Fruit fly (Drosophila melanogaster) whole organism, adult: ENCODE results near the gene CG16825.

Experiments used
- CG11617 ChIP-seq: fragments of 200-800 bp; sonication (Bioruptor generic); optimal IDR thresholded peaks from 2 replicates; lab custom pipeline; 2017; ENCODE audit warnings: mild to moderate bottlenecking, missing biosample characterization, missing genetic modification reagents, missing genetic modification characterization
- CG12768 ChIP-seq: fragments of 200-800 bp; sonication (Bioruptor generic); optimal IDR thresholded peaks from 2 replicates; lab custom pipeline; 2017; ENCODE audit warnings: missing biosample characterization, missing genetic modification characterization, mild to moderate bottlenecking, moderate library complexity, missing genetic modification reagents
- CG14711 ChIP-seq: fragments of 200-800 bp; sonication (Bioruptor generic); optimal IDR thresholded peaks from 2 replicates; lab custom pipeline; 2018; ENCODE audit warnings: missing biosample characterization, mild to moderate bottlenecking, missing genetic modification characterization, moderate library complexity
- CG1620 ChIP-seq: fragments of 200-800 bp; sonication (Bioruptor generic); optimal IDR thresholded peaks from 2 replicates; lab custom pipeline; 2016; ENCODE audit warnings: missing biosample characterization, missing genetic modification characterization
- CG33017 ChIP-seq: fragments of 200-800 bp; sonication (Bioruptor generic); optimal IDR thresholded peaks from 2 replicates; lab custom pipeline; 2018; ENCODE audit warnings: missing biosample characterization, mild to moderate bottlenecking, missing genetic modification characterization, moderate library complexity
- CG5204 ChIP-seq: fragments of 200-800 bp; sonication (Bioruptor generic); optimal IDR thresholded peaks from 2 replicates; lab custom pipeline; 2016; ENCODE audit warnings: missing biosample characterization, missing genetic modification characterization
- CG7045 ChIP-seq: fragments of 200-800 bp; sonication (Bioruptor generic); optimal IDR thresholded peaks from 2 replicates; lab custom pipeline; 2017; ENCODE audit warnings: missing biosample characterization, mild to moderate bottlenecking, missing genetic modification characterization
- CG7101 ChIP-seq: fragments of 200-800 bp; sonication (Bioruptor generic); optimal IDR thresholded peaks from 2 replicates; lab custom pipeline; 2018; ENCODE audit warnings: missing biosample characterization, mild to moderate bottlenecking, missing genetic modification characterization, moderate library complexity
- Clk ChIP-seq: fragments of 200-800 bp; sonication (Bioruptor generic); optimal IDR thresholded peaks from 2 replicates; lab custom pipeline; 2017; ENCODE audit warnings: missing biosample characterization, missing genetic modification characterization
- Crg-1 ChIP-seq: fragments of 200-800 bp; sonication (Bioruptor generic); optimal IDR thresholded peaks from 2 replicates; lab custom pipeline; 2016; ENCODE audit warnings: missing biosample characterization, missing genetic modification characterization
- Hr96 ChIP-seq: fragments of 200-800 bp; sonication (Bioruptor generic); optimal IDR thresholded peaks from 2 replicates; lab custom pipeline; 2016; ENCODE audit warnings: missing biosample characterization, missing genetic modification characterization
- Mnt ChIP-seq: fragments of 200-800 bp; sonication (Bioruptor generic); optimal IDR thresholded peaks from 2 replicates; lab custom pipeline; 2016; ENCODE audit warnings: missing biosample characterization, mild to moderate bottlenecking, missing genetic modification characterization
- bab1 ChIP-seq: fragments of 200-800 bp; sonication (Bioruptor generic); optimal IDR thresholded peaks from 3 replicates; lab custom pipeline; 2019; ENCODE audit warnings: missing biosample characterization, mild to moderate bottlenecking, missing genetic modification characterization, moderate library complexity
- cic ChIP-seq: fragments of 200-800 bp; sonication (Bioruptor generic); optimal IDR thresholded peaks from 2 replicates; lab custom pipeline; 2017; ENCODE audit warnings: missing biosample characterization, mild to moderate bottlenecking, missing genetic modification characterization, moderate library complexity
- cnc ChIP-seq, 2 experiments: fragments of >200 bp; optimal IDR thresholded peaks; 2 replicates each; lab custom pipeline; 2017
- kay ChIP-seq: fragments of 200-800 bp; sonication (Bioruptor generic); peaks from one replicate; lab custom pipeline; 2016; ENCODE audit warnings: missing biosample characterization, missing genetic modification characterization, borderline replicate concordance
- ovo ChIP-seq: fragments of 200-800 bp; sonication (Bioruptor generic); optimal IDR thresholded peaks from 2 replicates; lab custom pipeline; 2016; ENCODE audit warnings: missing biosample characterization, missing genetic modification characterization
- pad ChIP-seq: fragments of 200-800 bp; sonication (Bioruptor generic); optimal IDR thresholded peaks from 3 replicates; lab custom pipeline; 2017; ENCODE audit warnings: missing biosample characterization, missing genetic modification characterization, mild to moderate bottlenecking, moderate library complexity, missing genetic modification reagents
- tj ChIP-seq: fragments of 200-800 bp; sonication (Bioruptor generic); optimal IDR thresholded peaks from 3 replicates; lab custom pipeline; 2017; ENCODE audit warnings: missing biosample characterization, mild to moderate bottlenecking, missing genetic modification characterization, moderate library complexity
- toe ChIP-seq: fragments of 200-800 bp; sonication (Bioruptor generic); optimal IDR thresholded peaks from 2 replicates; lab custom pipeline; 2016; ENCODE audit warnings: missing biosample characterization, missing genetic modification characterization

Gene CG16825

dm6 chr2L:13296703-13297230 is 7.8 kb upstream of the CG16825 start:
- TF ChIP-seq CG14711 (tag; lab: Kevin White, UChicago) (no peak), kay (peak; percentile 94), CG12768 (GFP tag; lab: Kevin White, UChicago) (no peak), tj (GFP tag; lab: Kevin White, UChicago) (no peak), pad (GFP tag; lab: Kevin White, UChicago) (no peak), Mnt (no peak), Crg-1 (GFP tag; lab: Kevin White, UChicago) (no peak), ovo (GFP tag; lab: Kevin White, UChicago) (no peak), cic (peak; percentile 68), CG33017 (tag; lab: Kevin White, UChicago) (no peak), CG1620 (GFP tag; lab: Kevin White, UChicago) (no peak)

- TF ChIP-seq CG11617 (GFP tag; lab: Kevin White, UChicago) (no peak), CG7045 (GFP tag; lab: Kevin White, UChicago) (no peak), CG5204 (GFP tag; lab: Kevin White, UChicago) (no peak), Clk (GFP tag; lab: Kevin White, UChicago) (no peak), tj (GFP tag; lab: Kevin White, UChicago) (no peak), CG33017 (tag; lab: Kevin White, UChicago) (no peak), Hr96 (GFP tag; lab: Kevin White, UChicago) (no peak), ovo (GFP tag; lab: Kevin White, UChicago) (no peak), pad (GFP tag; lab: Kevin White, UChicago) (no peak), CG1620 (GFP tag; lab: Kevin White, UChicago) (no peak), Mnt (no peak), Crg-1 (GFP tag; lab: Kevin White, UChicago) (no peak), cic (no peak), CG7101 (tag; lab: Kevin White, UChicago) (no peak)
Observed at dm6 chr2L:13305000-13305399, 412 bp downstream of the CG16825 start.

- TF ChIP-seq CG14711 (tag; lab: Kevin White, UChicago) = no peak
- TF ChIP-seq CG12768 (GFP tag; lab: Kevin White, UChicago) = no peak
- TF ChIP-seq tj (GFP tag; lab: Kevin White, UChicago) = no peak
- TF ChIP-seq CG7045 (GFP tag; lab: Kevin White, UChicago) = no peak
- TF ChIP-seq ovo (GFP tag; lab: Kevin White, UChicago) = no peak
- TF ChIP-seq CG5204 (GFP tag; lab: Kevin White, UChicago) = no peak
- TF ChIP-seq CG1620 (GFP tag; lab: Kevin White, UChicago) = no peak
- no peak for TF ChIP-seq CG33017 (tag; lab: Kevin White, UChicago)
- no peak for TF ChIP-seq bab1 (GFP tag; lab: Kevin White, UChicago)
- no peak for TF ChIP-seq CG11617 (GFP tag; lab: Kevin White, UChicago)
- TF ChIP-seq cnc (optimal IDR thresholded peaks at IDR 0.05; lab: Kevin White, UChicago) = no peak
- TF ChIP-seq Clk (GFP tag; lab: Kevin White, UChicago) = no peak
- no peak for TF ChIP-seq Hr96 (GFP tag; lab: Kevin White, UChicago)
- no peak for TF ChIP-seq cic
Observed at dm6 chr2L:13306655-13307054, 2.1 kb downstream of the CG16825 start, which contains the start of gene CG43779. Gene CG43779 (minus strand): TSS chr2L:13306755.

dm6 chr2L:13325823-13326222 is 21.2 kb downstream of the CG16825 start:
- no peak for TF ChIP-seq cic
- TF ChIP-seq CG33017 (tag; lab: Kevin White, UChicago) = no peak
- no peak for TF ChIP-seq Crg-1 (GFP tag; lab: Kevin White, UChicago)

- TF ChIP-seq pad (GFP tag; lab: Kevin White, UChicago) = no peak
- no peak for TF ChIP-seq ovo (GFP tag; lab: Kevin White, UChicago)
- no peak for TF ChIP-seq Mnt
- TF ChIP-seq CG11617 (GFP tag; lab: Kevin White, UChicago) = no peak
- no peak for TF ChIP-seq CG7045 (GFP tag; lab: Kevin White, UChicago)
- no peak for TF ChIP-seq CG7101 (tag; lab: Kevin White, UChicago)
- TF ChIP-seq tj (GFP tag; lab: Kevin White, UChicago) = no peak
- TF ChIP-seq cnc (optimal IDR thresholded peaks at IDR 0.05; lab: Kevin White, UChicago) = no peak
- TF ChIP-seq Clk (GFP tag; lab: Kevin White, UChicago) = no peak
- no peak for TF ChIP-seq CG1620 (GFP tag; lab: Kevin White, UChicago)
- TF ChIP-seq bab1 (GFP tag; lab: Kevin White, UChicago) = no peak
- no peak for TF ChIP-seq CG33017 (tag; lab: Kevin White, UChicago)
- TF ChIP-seq cic = no peak
- no peak for TF ChIP-seq Hr96 (GFP tag; lab: Kevin White, UChicago)
- TF ChIP-seq toe (GFP tag; lab: Kevin White, UChicago) = no peak
- no peak for TF ChIP-seq CG12768 (GFP tag; lab: Kevin White, UChicago)
Observed at dm6 chr2L:13331021-13331420, 26.4 kb downstream of the CG16825 start, which contains the start of gene hbt. Gene hbt (minus strand): TSS chr2L:13331121.

- peak; percentile 17 for TF ChIP-seq CG33017 (tag; lab: Kevin White, UChicago)
- TF ChIP-seq CG7101 (tag; lab: Kevin White, UChicago) = no peak
Observed at dm6 chr2L:13331868-13332544, 27.4 kb downstream of the CG16825 start.
